Worm (Caenorhabditis elegans): ENCODE results near the gene lst-6.
A peak's percentile ranks its signal among the peaks of the same experiment; 100 is the strongest.

The lst-6 gene

ce11 chrII:7059274-7059757 lies 37.0 kb upstream of the lst-6 start (continued):
- TF ChIP-seq nhr-85 (tag): peak; percentile 94
- peak in 3 of 6 experiments; percentile 53 to 79 (median 72) for TF ChIP-seq elt-3 (tag; optimal IDR thresholded peaks at IDR 0.05)
- TF ChIP-seq pqm-1 (tag; optimal IDR thresholded peaks at IDR 0.05): no peak
- no peak for TF ChIP-seq aly-2 (tag; optimal IDR thresholded peaks at IDR 0.05)
- no peak for TF ChIP-seq ets-5 (GFP tag; IDR thresholded peaks at IDR 0.05)
- no peak for TF ChIP-seq jun-1 (tag; optimal IDR thresholded peaks at IDR 0.05)
- TF ChIP-seq lsy-2 (tag; optimal IDR thresholded peaks at IDR 0.05): peak; percentile 6 to 54
- no peak for TF ChIP-seq unc-30 (tag; optimal IDR thresholded peaks at IDR 0.05)
- TF ChIP-seq fkh-4 (tag; optimal IDR thresholded peaks at IDR 0.05; ENCODE audit: borderline replicate concordance): no peak
- TF ChIP-seq egl-27 (tag; optimal IDR thresholded peaks at IDR 0.05): no peak
- TF ChIP-seq vab-15 (tag; optimal IDR thresholded peaks at IDR 0.05): no peak
- no peak for TF ChIP-seq ceh-8 (GFP tag; optimal IDR thresholded peaks at IDR 0.05)
- TF ChIP-seq nhr-71 (tag; optimal IDR thresholded peaks at IDR 0.05): peak; percentile 91
- TF ChIP-seq pax-3 (tag; optimal IDR thresholded peaks at IDR 0.05): no peak
- TF ChIP-seq irx-1 (tag; optimal IDR thresholded peaks at IDR 0.05): no peak
- TF ChIP-seq unc-130 (tag; optimal IDR thresholded peaks at IDR 0.05): no peak
- no peak for TF ChIP-seq ztf-11 (tag; optimal IDR thresholded peaks at IDR 0.05)
- no peak for TF ChIP-seq ces-1 (GFP tag; optimal IDR thresholded peaks at IDR 0.05)
- no peak for TF ChIP-seq hlh-4 (tag; optimal IDR thresholded peaks at IDR 0.05)
- TF ChIP-seq ceh-82 (tag; optimal IDR thresholded peaks at IDR 0.05): no peak
- no peak for TF ChIP-seq C04F5.9 (tag; optimal IDR thresholded peaks at IDR 0.05)
- TF ChIP-seq nhr-28 (tag; optimal IDR thresholded peaks at IDR 0.05): no peak
- no peak for TF ChIP-seq xbp-1 (tag; optimal IDR thresholded peaks at IDR 0.05)
- TF ChIP-seq alr-1 (tag; optimal IDR thresholded peaks at IDR 0.05; ENCODE audit: borderline replicate concordance): no peak
- TF ChIP-seq isw-1 (GFP tag; IDR thresholded peaks at IDR 0.05): no peak
- TF ChIP-seq aha-1 (tag; optimal IDR thresholded peaks at IDR 0.05): no peak
- no peak for TF ChIP-seq Y116A8C.19 (tag; optimal IDR thresholded peaks at IDR 0.05; ENCODE audit: borderline replicate concordance)
- peak; percentile 5 for TF ChIP-seq pag-3 (tag; optimal IDR thresholded peaks at IDR 0.05; ENCODE audit: borderline replicate concordance, insufficient read depth)
- no peak for TF ChIP-seq C34B4.2 (tag; optimal IDR thresholded peaks at IDR 0.05)
- TF ChIP-seq ceh-88 (GFP tag; IDR thresholded peaks at IDR 0.05): no peak
- peak; percentile 69 for TF ChIP-seq snu-23 (GFP tag; optimal IDR thresholded peaks at IDR 0.05)
- no peak for TF ChIP-seq unc-98 (GFP tag; IDR thresholded peaks at IDR 0.05)
- TF ChIP-seq mef-2 (tag; optimal IDR thresholded peaks at IDR 0.05): no peak
- no peak for TF ChIP-seq ceh-63 (GFP tag; optimal IDR thresholded peaks at IDR 0.05)
- no peak for TF ChIP-seq swsn-7 (tag; optimal IDR thresholded peaks at IDR 0.05)
- TF ChIP-seq ceh-90 (tag; optimal IDR thresholded peaks at IDR 0.05): no peak
- TF ChIP-seq mep-1 (tag; optimal IDR thresholded peaks at IDR 0.05): peak; percentile 39
- TF ChIP-seq zip-4 (GFP tag; optimal IDR thresholded peaks at IDR 0.05): no peak
- TF ChIP-seq nhr-47 (tag; optimal IDR thresholded peaks at IDR 0.05): peak; percentile 18
- TF ChIP-seq lin-35 (GFP tag; optimal IDR thresholded peaks at IDR 0.05): peak in 1 of 2 experiments; percentile 59
- TF ChIP-seq grh-1 (GFP tag; IDR thresholded peaks at IDR 0.05): peak; percentile 46
- peak in 2 of 3 experiments; percentile 32 to 36 for TF ChIP-seq dpl-1 (GFP tag; optimal IDR thresholded peaks at IDR 0.05)
- TF ChIP-seq elt-2 (tag; optimal IDR thresholded peaks at IDR 0.05): peak; percentile 83
- TF ChIP-seq fkh-8 (tag; optimal IDR thresholded peaks at IDR 0.05): no peak
- peak; percentile 87 for TF ChIP-seq nhr-20 (tag; optimal IDR thresholded peaks at IDR 0.05)
- no peak for TF ChIP-seq mab-9 (GFP tag; IDR thresholded peaks at IDR 0.05)
- no peak for TF ChIP-seq unc-86 (tag; optimal IDR thresholded peaks at IDR 0.05)
- peak; percentile 14 for TF ChIP-seq fos-1 (tag; optimal IDR thresholded peaks at IDR 0.05)
- no peak for TF ChIP-seq tlp-1 (tag; optimal IDR thresholded peaks at IDR 0.05)
- TF ChIP-seq lin-13 (GFP tag; optimal IDR thresholded peaks at IDR 0.05): no peak
- no peak for TF ChIP-seq hpl-2 (GFP tag; optimal IDR thresholded peaks at IDR 0.05)
- TF ChIP-seq nhr-12 (tag; optimal IDR thresholded peaks at IDR 0.05): no peak
- no peak for TF ChIP-seq efl-3 (GFP tag; optimal IDR thresholded peaks at IDR 0.05)
